Fruit fly (Drosophila melanogaster): ENCODE results near the gene CG42577.

- no peak for TF ChIP-seq CG16779 (tag; optimal IDR thresholded peaks at IDR 0.05)
- no peak for TF ChIP-seq vri (GFP tag; optimal IDR thresholded peaks at IDR 0.05)
- TF ChIP-seq Eip75B (GFP tag; optimal IDR thresholded peaks at IDR 0.05) = peak; percentile 11
- TF ChIP-seq fd59A (GFP tag; optimal IDR thresholded peaks at IDR 0.05) = peak; percentile 35
- peak; percentile 50; the same call in 1 of the 3 replicates for TF ChIP-seq CG8119 (GFP tag; IDR thresholded peaks at IDR 0.05)
- TF ChIP-seq CG11294 (GFP tag; IDR thresholded peaks at IDR 0.05) = no peak
- peak; percentile 19 for TF ChIP-seq pdm3 (GFP tag; optimal IDR thresholded peaks at IDR 0.05)
- TF ChIP-seq CG8632 (GFP tag; optimal IDR thresholded peaks at IDR 0.05) = no peak
- TF ChIP-seq CG11902 (GFP tag; optimal IDR thresholded peaks at IDR 0.05) = peak; percentile 4
- TF ChIP-seq Hr4 (GFP tag; optimal IDR thresholded peaks at IDR 0.05) = peak; percentile 20
Observed at dm6 chrX:20247710-20248109, 11.3 kb upstream of the CG42577 start.
